Worm (Caenorhabditis elegans): ENCODE results near the gene K09B11.4.

DNA sequence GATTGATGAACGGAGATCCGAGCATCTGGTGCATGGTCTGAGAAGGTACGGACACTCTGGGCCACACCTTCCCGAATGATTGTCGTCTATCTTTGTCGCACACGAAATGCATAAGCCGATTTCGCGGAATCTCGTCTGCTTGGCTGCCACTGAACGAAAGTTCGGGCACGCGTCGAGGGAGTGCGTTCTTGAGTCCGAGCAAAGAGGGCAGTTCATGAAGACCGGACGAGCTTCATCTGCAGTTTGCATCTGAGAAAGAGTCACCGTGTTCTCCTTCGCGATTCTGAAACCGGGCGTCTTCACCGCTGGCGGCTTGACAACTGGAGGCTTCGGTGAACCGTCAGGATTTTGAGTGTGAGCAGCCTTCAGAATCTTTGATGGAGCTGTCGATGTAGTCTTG, 28.9 kb downstream of the K09B11.4 start:
- TF ChIP-seq mxl-1 (tag; optimal IDR thresholded peaks at IDR 0.05) (no peak), pha-4 (tag; optimal IDR thresholded peaks at IDR 0.05) (no peak), F52B5.7 (tag; optimal IDR thresholded peaks at IDR 0.05) (no peak), ztf-26 (tag; optimal IDR thresholded peaks at IDR 0.05) (no peak), aptf-3 (GFP tag; IDR thresholded peaks at IDR 0.05) (no peak), unc-62 (GFP tag; optimal IDR thresholded peaks at IDR 0.05) (no peak), nhr-90 (tag; optimal IDR thresholded peaks at IDR 0.05) (no peak), repo-1 (tag; optimal IDR thresholded peaks at IDR 0.05) (no peak), dox-1 (GFP tag; IDR thresholded peaks at IDR 0.05) (no peak)

Measured in whole organism, young adult.